Fruit fly (Drosophila melanogaster) whole organism, wandering third instar larva: ENCODE results near the gene RpS14a.
A peak's percentile ranks its signal among the peaks of the same experiment; 100 is the strongest.

Experiments used
- Abd-B ChIP-seq: fragments of >200 bp; optimal IDR thresholded peaks from 2 replicates; lab custom pipeline; 2017; ENCODE audit warnings: missing biosample characterization, missing genetic modification characterization
- CG32264 ChIP-seq: fragments of 200-800 bp; sonication (Bioruptor generic); optimal IDR thresholded peaks from 2 replicates; lab custom pipeline; 2016; ENCODE audit warnings: missing biosample characterization, missing genetic modification characterization
- CG9705 ChIP-seq: fragments of 200-800 bp; sonication (Bioruptor generic); optimal IDR thresholded peaks from 2 replicates; lab custom pipeline; 2018; ENCODE audit warnings: missing biosample characterization, mild to moderate bottlenecking, missing genetic modification characterization
- CrebA ChIP-seq: fragments of 200-800 bp; sonication (Bioruptor generic); optimal IDR thresholded peaks from 2 replicates; lab custom pipeline; 2016; ENCODE audit warnings: missing biosample characterization, mild to moderate bottlenecking, missing genetic modification characterization, borderline replicate concordance
- Dfd ChIP-seq: fragments of >200 bp; optimal IDR thresholded peaks from 2 replicates; lab custom pipeline; 2017; ENCODE audit warnings: missing biosample characterization, missing genetic modification characterization
- Dif ChIP-seq: fragments of 200-275, 200-300 bp; sonication (Bioruptor generic); optimal IDR thresholded peaks from 2 replicates; lab custom pipeline; 2018; ENCODE audit warnings: missing biosample characterization, missing genetic modification characterization; ENCODE audit not compliant: partially characterized antibody
- GATAd ChIP-seq: sonication (Bioruptor generic); optimal IDR thresholded peaks from 2 replicates; lab custom pipeline; 2016; ENCODE audit warnings: missing biosample characterization, missing genetic modification characterization
- HLH106 ChIP-seq: fragments of 200-800 bp; optimal IDR thresholded peaks from 3 replicates; lab custom pipeline; 2019; ENCODE audit warnings: missing biosample characterization, mild to moderate bottlenecking, missing genetic modification characterization, moderate library complexity
- Hr78 ChIP-seq: fragments of >200 bp; optimal IDR thresholded peaks from 2 replicates; lab custom pipeline; 2017; ENCODE audit warnings: missing biosample characterization, missing genetic modification characterization
- Hr83 ChIP-seq: fragments of 200-300 bp; sonication (Bioruptor generic); optimal IDR thresholded peaks from 2 replicates; lab custom pipeline; 2016; ENCODE audit warnings: missing biosample characterization, mild to moderate bottlenecking, missing genetic modification characterization, moderate library complexity; ENCODE audit not compliant: poor library complexity, severe bottlenecking
- Jra ChIP-seq: sonication (Bioruptor generic); optimal IDR thresholded peaks from 2 replicates; lab custom pipeline; 2016; ENCODE audit warnings: missing biosample characterization, missing genetic modification characterization
- Mio ChIP-seq: sonication (Bioruptor generic); optimal IDR thresholded peaks from 2 replicates; lab custom pipeline; 2016; ENCODE audit warnings: missing biosample characterization, missing genetic modification characterization
- N ChIP-seq: fragments of >200 bp; optimal IDR thresholded peaks from 2 replicates; lab custom pipeline; 2018; ENCODE audit warnings: missing biosample characterization, missing external identifiers, missing genetic modification characterization
- OdsH ChIP-seq: fragments of 200-800 bp; sonication (Bioruptor generic); optimal IDR thresholded peaks from 2 replicates; lab custom pipeline; 2016; ENCODE audit warnings: missing biosample characterization, mild to moderate bottlenecking, missing genetic modification characterization
- Rel ChIP-seq, 2 experiments: fragments of 200-800 bp; sonication (Bioruptor generic) in 1 of 2; optimal IDR thresholded peaks; 2 replicates in 1 of 2; 3 replicates in 1 of 2; lab custom pipeline; 2016 to 2019; ENCODE audit warnings: mild to moderate bottlenecking in 2 of 2, missing biosample characterization in 2 of 2, missing genetic modification characterization in 2 of 2, moderate library complexity in 1 of 2
- Sp1 ChIP-seq: fragments of 200-800 bp; sonication (Bioruptor generic); optimal IDR thresholded peaks from 3 replicates; lab custom pipeline; 2019; ENCODE audit warnings: missing biosample characterization, mild to moderate bottlenecking, missing genetic modification characterization, moderate library complexity
- Vsx2 ChIP-seq: fragments of 200-300, 225-300 bp; sonication (Bioruptor generic); optimal IDR thresholded peaks from 2 replicates; lab custom pipeline; 2018; ENCODE audit warnings: missing biosample characterization, missing genetic modification characterization; ENCODE audit not compliant: partially characterized antibody
- br ChIP-seq: fragments of 200-800 bp; sonication (Bioruptor generic); optimal IDR thresholded peaks from 2 replicates; lab custom pipeline; 2016; ENCODE audit warnings: missing biosample characterization, missing genetic modification characterization
- brk ChIP-seq: fragments of 200-800 bp; sonication (Bioruptor generic); optimal IDR thresholded peaks from 2 replicates; lab custom pipeline; 2016; ENCODE audit warnings: missing biosample characterization, mild to moderate bottlenecking, missing genetic modification characterization
- dl ChIP-seq, 2 experiments: fragments of 175-275, 200-275 bp in 1 of 2; fragments of 200-275 bp in 1 of 2; sonication (Bioruptor generic); optimal IDR thresholded peaks; lab custom pipeline; 2018; ENCODE audit warnings: mild to moderate bottlenecking in 2 of 2, missing biosample characterization in 2 of 2, missing genetic modification characterization in 2 of 2, moderate library complexity in 2 of 2; ENCODE audit not compliant: partially characterized antibody in 2 of 2, insufficient read depth in 1 of 2
- ey ChIP-seq: fragments of 200-800 bp; sonication (Bioruptor generic); optimal IDR thresholded peaks from 2 replicates; lab custom pipeline; 2016; ENCODE audit warnings: missing biosample characterization, missing genetic modification characterization
- fru ChIP-seq: fragments of 200-800 bp; sonication (Bioruptor generic); optimal IDR thresholded peaks from 3 replicates; lab custom pipeline; 2016; ENCODE audit warnings: missing biosample characterization, mild to moderate bottlenecking, missing genetic modification characterization
- jim ChIP-seq: fragments of 175-275, 200-325 bp; sonication (Bioruptor generic); optimal IDR thresholded peaks from 2 replicates; lab custom pipeline; 2016; ENCODE audit warnings: missing biosample characterization, mild to moderate bottlenecking, missing genetic modification characterization
- psq ChIP-seq: fragments of 200-800 bp; sonication (Bioruptor generic); optimal IDR thresholded peaks from 3 replicates; lab custom pipeline; 2017; ENCODE audit warnings: missing biosample characterization, mild to moderate bottlenecking, missing genetic modification characterization, moderate library complexity
- sage ChIP-seq: fragments of 200-800 bp; sonication (Bioruptor generic); optimal IDR thresholded peaks from 2 replicates; lab custom pipeline; 2016; ENCODE audit warnings: missing biosample characterization, mild to moderate bottlenecking, missing genetic modification characterization
- tai ChIP-seq: sonication (Bioruptor generic); optimal IDR thresholded peaks from 2 replicates; lab custom pipeline; 2016; ENCODE audit warnings: missing biosample characterization, missing genetic modification characterization
- usp ChIP-seq: fragments of >200 bp; optimal IDR thresholded peaks from 2 replicates; lab custom pipeline; 2017; ENCODE audit warnings: missing biosample characterization, missing genetic modification characterization

Gene RpS14a

dm6 chrX:7946858-7947313, 13.3 kb downstream of the RpS14a start, which contains the start of gene orion:
Gene orion (minus strand): TSS chrX:7946908.
- no peak for TF ChIP-seq ey
- peak; percentile 58 for TF ChIP-seq psq (GFP tag; lab: Kevin White, UChicago)
- TF ChIP-seq Hr78 (GFP tag; lab: Kevin White, UChicago) = no peak
- no peak for TF ChIP-seq Rel (GFP tag; optimal IDR thresholded peaks at IDR 0.05; lab: Kevin White, UChicago)
- peak; percentile 69 for TF ChIP-seq Rel (tag; optimal IDR thresholded peaks at IDR 0.05; lab: Kevin White, UChicago)
- TF ChIP-seq dl (GFP tag; optimal IDR thresholded peaks at IDR 0.05; lab: Kevin White, UChicago; ENCODE audit: insufficient read depth in 1 of 2, partially characterized antibody in 2 of 2) = peak; percentile 45 to 53
- TF ChIP-seq Vsx2 (GFP tag; lab: Kevin White, UChicago) = peak; percentile 94
- peak; percentile 60 for TF ChIP-seq jim (GFP tag; lab: Kevin White, UChicago)
- peak; percentile 90 for TF ChIP-seq Dif (GFP tag; lab: Kevin White, UChicago)
- TF ChIP-seq br = peak; percentile 2
- no peak for TF ChIP-seq Hr83 (GFP tag; lab: Kevin White, UChicago)

DNA sequence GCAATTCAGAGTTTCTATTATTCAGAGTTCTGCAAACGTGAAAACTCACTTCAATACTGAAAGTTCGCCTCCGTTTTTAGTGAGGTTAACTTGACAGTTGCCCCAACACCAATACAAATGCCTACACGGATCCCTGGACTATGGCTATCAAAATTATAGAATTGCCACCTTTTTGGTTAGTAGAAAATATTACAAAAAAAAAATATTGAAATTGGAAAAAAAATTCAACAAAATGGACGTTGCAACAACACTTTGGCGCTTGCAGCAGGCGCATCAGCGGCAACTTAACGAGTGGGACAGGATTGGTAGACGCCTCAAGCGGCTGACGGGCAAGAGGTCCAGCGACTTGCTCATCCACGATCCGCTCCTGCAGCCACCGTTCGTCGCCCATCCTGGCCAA, 22.3 kb downstream of the RpS14a start, which contains the start of the genes CG15332 and CG15330:
CG15332 (minus strand) TSS at position 101 of the 400 bp plus-strand sequence.
CG15330 (plus strand) TSS at position 175 of the 400 bp plus-strand sequence.
- TF ChIP-seq Mio (GFP tag; lab: Kevin White, UChicago) (no peak), fru (GFP tag; lab: Kevin White, UChicago) (no peak), Rel (GFP tag; optimal IDR thresholded peaks at IDR 0.05; lab: Kevin White, UChicago) (no peak), Rel (tag; optimal IDR thresholded peaks at IDR 0.05; lab: Kevin White, UChicago) (no peak)

- TF ChIP-seq usp (no peak), OdsH (no peak), Jra (GFP tag; lab: Kevin White, UChicago) (no peak), jim (GFP tag; lab: Kevin White, UChicago) (no peak), ey (no peak), Abd-B (GFP tag; lab: Kevin White, UChicago) (no peak), CG9705 (no peak), brk (GFP tag; lab: Kevin White, UChicago) (no peak), tai (GFP tag; lab: Kevin White, UChicago) (no peak)
- TF ChIP-seq, all 38 proteins: peak for 0
Observed at dm6 chrX:7959025-7959424, 25.5 kb downstream of the RpS14a start.

dm6 chrX:7959512-7959911, 26.0 kb downstream of the RpS14a start:
- no peak for TF ChIP-seq fru (GFP tag; lab: Kevin White, UChicago)
- no peak for TF ChIP-seq CG32264
- no peak for TF ChIP-seq dl (GFP tag; optimal IDR thresholded peaks at IDR 0.05; lab: Kevin White, UChicago; ENCODE audit: insufficient read depth in 1 of 2, partially characterized antibody in 2 of 2)
- no peak for TF ChIP-seq Vsx2 (GFP tag; lab: Kevin White, UChicago)
- TF ChIP-seq Hr78 (GFP tag; lab: Kevin White, UChicago) = no peak
- no peak for TF ChIP-seq HLH106 (tag; lab: Kevin White, UChicago)
- TF ChIP-seq CG9705 = no peak
- TF ChIP-seq Dfd (GFP tag; lab: Kevin White, UChicago) = no peak
- TF ChIP-seq, all 38 proteins: peak for 0

- TF ChIP-seq CG9705 (no peak), GATAd (GFP tag; lab: Kevin White, UChicago) (no peak), psq (GFP tag; lab: Kevin White, UChicago) (no peak), sage (GFP tag; lab: Kevin White, UChicago) (no peak), N (GFP tag; lab: Kevin White, UChicago) (no peak), Vsx2 (GFP tag; lab: Kevin White, UChicago) (no peak), OdsH (no peak), Hr78 (GFP tag; lab: Kevin White, UChicago) (no peak), Mio (GFP tag; lab: Kevin White, UChicago) (no peak), Sp1 (GFP tag; lab: Kevin White, UChicago) (no peak), Rel (GFP tag; optimal IDR thresholded peaks at IDR 0.05; lab: Kevin White, UChicago) (no peak), Rel (tag; optimal IDR thresholded peaks at IDR 0.05; lab: Kevin White, UChicago) (no peak), brk (GFP tag; lab: Kevin White, UChicago) (no peak), br (no peak), dl (GFP tag; optimal IDR thresholded peaks at IDR 0.05; lab: Kevin White, UChicago; ENCODE audit: insufficient read depth in 1 of 2, partially characterized antibody in 2 of 2) (no peak), CrebA (GFP tag; lab: Kevin White, UChicago) (no peak), usp (no peak), jim (GFP tag; lab: Kevin White, UChicago) (no peak)
Observed at dm6 chrX:7960988-7961387, 27.4 kb downstream of the RpS14a start.
